Worm (Caenorhabditis elegans) whole organism, young adult: Measurements from ENCODE around the gene mau-8.

Experiments used
- B0019.2 ChIP-seq: fragments of 200-800 bp; sonication (Bioruptor generic); conservative IDR thresholded peaks from 2 replicates; pipeline ENCODE4 v1.3.6; 2022; ENCODE audit warnings: missing genetic modification reagents, missing genetic modification characterization, missing compliant biosample characterization
- B0035.1 ChIP-seq: sonication (generic microtip); optimal IDR thresholded peaks from 2 replicates; lab custom pipeline; 2016; ENCODE audit warnings: missing genetic modification characterization, mild to moderate bottlenecking, missing compliant biosample characterization, missing genotype, missing genetic modification reagents
- C06A6.2 ChIP-seq: fragments of 200-800 bp; sonication (Bioruptor generic); conservative IDR thresholded peaks from 2 replicates; pipeline ENCODE4 v1.3.6; 2022; ENCODE audit warnings: missing genetic modification characterization, missing compliant biosample characterization
- D2030.7 ChIP-seq: fragments of 200-800 bp; sonication (Bioruptor generic); IDR thresholded peaks from 2 replicates; pipeline ENCODE4 v1.3.6; 2022; ENCODE audit warnings: missing genetic modification reagents, missing genetic modification characterization, missing compliant biosample characterization
- F10E7.11 ChIP-seq: sonication (generic microtip); optimal IDR thresholded peaks from 2 replicates; lab custom pipeline; 2017; ENCODE audit warnings: mild to moderate bottlenecking, missing genetic modification characterization, moderate library complexity, missing compliant biosample characterization
- F23B12.7 ChIP-seq: sonication (generic microtip); optimal IDR thresholded peaks from 2 replicates; lab custom pipeline; 2017; ENCODE audit warnings: missing genetic modification characterization, mild to moderate bottlenecking, missing compliant biosample characterization, antibody characterized with exemption, moderate library complexity; ENCODE audit not compliant: insufficient read depth
- F33H1.4 ChIP-seq: fragments of 200-800 bp; sonication (Bioruptor generic); IDR thresholded peaks from 2 replicates; pipeline ENCODE4 v1.3.6; 2022; ENCODE audit warnings: missing genetic modification reagents, missing genetic modification characterization, missing compliant biosample characterization
- F37B4.10 ChIP-seq: fragments of 200-800 bp; sonication (Bioruptor generic); IDR thresholded peaks from 2 replicates; pipeline ENCODE4 v1.3.6; 2022; ENCODE audit warnings: missing genetic modification characterization, missing compliant biosample characterization
- F49E8.2 ChIP-seq: sonication (generic microtip); optimal IDR thresholded peaks from 3 replicates; lab custom pipeline; 2017; ENCODE audit warnings: missing genetic modification characterization, mild to moderate bottlenecking, missing compliant biosample characterization, antibody characterized with exemption, moderate library complexity; ENCODE audit not compliant: insufficient read depth
- F52B5.7 ChIP-seq: sonication (generic microtip); optimal IDR thresholded peaks from 2 replicates; lab custom pipeline; 2016; ENCODE audit warnings: mild to moderate bottlenecking, missing genetic modification characterization, missing compliant biosample characterization
- F57C9.4 ChIP-seq: sonication (generic microtip); optimal IDR thresholded peaks from 2 replicates; lab custom pipeline; 2017; ENCODE audit warnings: mild to moderate bottlenecking, missing genetic modification characterization, missing compliant biosample characterization
- T26A5.8 ChIP-seq: sonication (generic microtip); optimal IDR thresholded peaks from 2 replicates; lab custom pipeline; 2016; ENCODE audit warnings: missing genetic modification characterization, missing compliant biosample characterization
- Y53G8AR.9 ChIP-seq: fragments of 200-800 bp; sonication (Bioruptor generic); conservative IDR thresholded peaks from 2 replicates; pipeline ENCODE4 v1.3.6; 2022; ENCODE audit warnings: missing genetic modification reagents, missing genetic modification characterization, missing compliant biosample characterization
- Y79H2A.3 ChIP-seq: fragments of 200-800 bp; sonication (Bioruptor generic); conservative IDR thresholded peaks from 2 replicates; pipeline ENCODE4 v1.3.6; 2022; ENCODE audit warnings: missing genetic modification reagents, missing genetic modification characterization, missing compliant biosample characterization
- aptf-2 ChIP-seq: fragments of 200-800 bp; sonication (Bioruptor generic); conservative IDR thresholded peaks from 2 replicates; pipeline ENCODE4 v1.3.6; 2022; ENCODE audit warnings: missing genetic modification reagents, missing genetic modification characterization, missing compliant biosample characterization
- aptf-3 ChIP-seq: fragments of 200-800 bp; sonication (Bioruptor generic); IDR thresholded peaks from 2 replicates; pipeline ENCODE4 v1.3.6; 2022; ENCODE audit warnings: missing genetic modification characterization, missing compliant biosample characterization
- atf-7 ChIP-seq: sonication (generic microtip); optimal IDR thresholded peaks from 2 replicates; lab custom pipeline; 2017; ENCODE audit warnings: mild to moderate bottlenecking, missing genetic modification characterization, missing compliant biosample characterization
- attf-5 ChIP-seq: fragments of 200-800 bp; sonication (Bioruptor generic); optimal IDR thresholded peaks from 2 replicates; lab custom pipeline; 2018; ENCODE audit warnings: mild to moderate bottlenecking, missing genetic modification characterization, missing compliant biosample characterization
- ceh-100 ChIP-seq: fragments of 200-800 bp; sonication (Bioruptor generic); IDR thresholded peaks from 2 replicates; pipeline ENCODE4 v1.3.6; 2022; ENCODE audit warnings: missing genetic modification reagents, missing genetic modification characterization, missing compliant biosample characterization
- ceh-58 ChIP-seq: fragments of 200-800 bp; sonication (Bioruptor generic); IDR thresholded peaks from 2 replicates; pipeline ENCODE4 v1.3.6; 2022; ENCODE audit warnings: missing genetic modification characterization, missing compliant biosample characterization
- dpff-1 ChIP-seq: sonication (generic microtip); optimal IDR thresholded peaks from 2 replicates; lab custom pipeline; 2017; ENCODE audit warnings: mild to moderate bottlenecking, missing genetic modification characterization, missing compliant biosample characterization
- egrh-3 ChIP-seq: fragments of 200-800 bp; sonication (Bioruptor generic); IDR thresholded peaks from 2 replicates; pipeline ENCODE4 v1.3.6; 2022; ENCODE audit warnings: missing genetic modification reagents, missing genetic modification characterization, missing compliant biosample characterization
- gei-17 ChIP-seq: fragments of 200-800 bp; sonication (Bioruptor generic); optimal IDR thresholded peaks from 2 replicates; lab custom pipeline; 2018; ENCODE audit warnings: mild to moderate bottlenecking, missing genetic modification characterization, missing compliant biosample characterization
- him-1 ChIP-seq: sonication (generic microtip); optimal IDR thresholded peaks from 2 replicates; lab custom pipeline; 2016; ENCODE audit warnings: missing genotype, missing genetic modification reagents, missing genetic modification characterization, missing compliant biosample characterization
- hmg-1.2 ChIP-seq: fragments of 200-800 bp; sonication (Bioruptor generic); IDR thresholded peaks from 2 replicates; pipeline ENCODE4 v1.3.6; 2022; ENCODE audit warnings: missing genetic modification reagents, missing genetic modification characterization, missing compliant biosample characterization
- hrde-1 ChIP-seq: sonication (generic microtip); optimal IDR thresholded peaks from 2 replicates; lab custom pipeline; 2016; ENCODE audit warnings: missing genetic modification characterization, mild to moderate bottlenecking, missing compliant biosample characterization, moderate library complexity, missing genotype, missing genetic modification reagents, borderline replicate concordance
- hsf-1 ChIP-seq: fragments of 200-800 bp; sonication (Bioruptor generic); IDR thresholded peaks from 2 replicates; pipeline ENCODE4 v1.3.6; 2022; ENCODE audit warnings: missing genetic modification reagents, missing genetic modification characterization, missing compliant biosample characterization
- lsl-1 ChIP-seq: fragments of 200-800 bp; sonication (Bioruptor generic); optimal IDR thresholded peaks from 2 replicates; lab custom pipeline; 2018; ENCODE audit warnings: mild to moderate bottlenecking, missing genetic modification characterization, moderate library complexity, missing compliant biosample characterization
- madf-3 ChIP-seq: fragments of 200-800 bp; sonication (Bioruptor generic); IDR thresholded peaks from 2 replicates; pipeline ENCODE4 v1.3.6; 2022; ENCODE audit warnings: missing genetic modification reagents, missing genetic modification characterization, missing compliant biosample characterization
- mel-28 ChIP-seq: sonication (generic microtip); optimal IDR thresholded peaks from 2 replicates; lab custom pipeline; 2016; ENCODE audit warnings: borderline replicate concordance, mild to moderate bottlenecking, missing genetic modification characterization, missing compliant biosample characterization
- mes-4 ChIP-seq: sonication (generic microtip); optimal IDR thresholded peaks from 2 replicates; lab custom pipeline; 2016; ENCODE audit warnings: missing genotype, missing genetic modification characterization, missing compliant biosample characterization
- nfyb-1 ChIP-seq: fragments of 200-800 bp; sonication (Bioruptor generic); IDR thresholded peaks from 2 replicates; pipeline ENCODE4 v1.3.6; 2022; ENCODE audit warnings: missing genetic modification reagents, missing genetic modification characterization, missing compliant biosample characterization
- nhr-27 ChIP-seq: fragments of 200-800 bp; sonication (Bioruptor generic); optimal IDR thresholded peaks from 2 replicates; lab custom pipeline; 2018; ENCODE audit warnings: mild to moderate bottlenecking, missing genetic modification characterization, moderate library complexity, missing compliant biosample characterization
- nhr-90 ChIP-seq: sonication (generic microtip); optimal IDR thresholded peaks from 2 replicates; lab custom pipeline; 2016; ENCODE audit warnings: missing genotype, mild to moderate bottlenecking, missing genetic modification characterization, missing compliant biosample characterization
- rcor-1 ChIP-seq: fragments of 200-800 bp; sonication (Bioruptor generic); IDR thresholded peaks from 2 replicates; pipeline ENCODE4 v1.3.6; 2022; ENCODE audit warnings: missing genetic modification reagents, missing genetic modification characterization, missing compliant biosample characterization
- rec-8 ChIP-seq, 2 experiments: sonication (generic microtip); optimal IDR thresholded peaks; 2 replicates each; lab custom pipeline; 2016; ENCODE audit warnings: mild to moderate bottlenecking in 2 of 2, missing genetic modification characterization in 2 of 2, missing genetic modification reagents in 2 of 2, missing genotype in 2 of 2, missing biosample characterization in 1 of 2, missing compliant biosample characterization in 1 of 2, moderate library complexity in 1 of 2
- snpc-1.3 ChIP-seq: sonication (generic microtip); optimal IDR thresholded peaks from 2 replicates; lab custom pipeline; 2017; ENCODE audit warnings: missing genetic modification characterization, mild to moderate bottlenecking, missing compliant biosample characterization, antibody characterized with exemption, moderate library complexity, missing genotype, missing genetic modification reagents; ENCODE audit not compliant: insufficient read depth
- somi-1 ChIP-seq: fragments of 200-800 bp; sonication (Bioruptor generic); optimal IDR thresholded peaks from 2 replicates; lab custom pipeline; 2018; ENCODE audit warnings: mild to moderate bottlenecking, missing genetic modification characterization, missing compliant biosample characterization
- tbp1 ChIP-seq: fragments of 200-800 bp; sonication (Bioruptor generic); optimal IDR thresholded peaks from 2 replicates; lab custom pipeline; 2018; ENCODE audit warnings: mild to moderate bottlenecking, missing genetic modification characterization, missing compliant biosample characterization
- tlf-1 ChIP-seq: fragments of 200-800 bp; sonication (Bioruptor generic); optimal IDR thresholded peaks from 2 replicates; lab custom pipeline; 2018; ENCODE audit warnings: mild to moderate bottlenecking, missing genetic modification characterization, missing compliant biosample characterization
- unc-130 ChIP-seq: sonication (generic microtip); optimal IDR thresholded peaks from 2 replicates; lab custom pipeline; 2016; ENCODE audit warnings: missing genetic modification reagents, missing genetic modification characterization, missing compliant biosample characterization
- xnd-1 ChIP-seq: sonication (generic microtip); optimal IDR thresholded peaks from 2 replicates; lab custom pipeline; 2016; ENCODE audit warnings: missing genotype, missing genetic modification reagents, missing genetic modification characterization, missing compliant biosample characterization
- zfh-2 ChIP-seq: fragments of 200-800 bp; sonication (Bioruptor generic); conservative IDR thresholded peaks from 2 replicates; pipeline ENCODE4 v1.3.6; 2022; ENCODE audit warnings: missing genetic modification reagents, missing genetic modification characterization, missing compliant biosample characterization
- zim-3 ChIP-seq: sonication (generic microtip); optimal IDR thresholded peaks from 2 replicates; lab custom pipeline; 2017; ENCODE audit warnings: mild to moderate bottlenecking, missing genetic modification characterization, moderate library complexity, missing compliant biosample characterization
- ztf-28 ChIP-seq: fragments of 200-800 bp; sonication (Bioruptor generic); IDR thresholded peaks from 2 replicates; pipeline ENCODE4 v1.3.6; 2022; ENCODE audit warnings: missing genetic modification reagents, missing genetic modification characterization, missing compliant biosample characterization

Gene mau-8

ce11 chrIV:13353143-13353773 lies 24.6 kb upstream of the mau-8 start, which contains the start of the genes rec-8 and mex-5 (continued):
- TF ChIP-seq hsf-1 (GFP tag; lab: Robert Waterston, UW) = peak; percentile 96
- TF ChIP-seq F49E8.2 (tag; lab: Kevin White, UChicago) = peak; percentile 95
- TF ChIP-seq F57C9.4 = no peak
- TF ChIP-seq aptf-2 (GFP tag; lab: Robert Waterston, UW) = no peak
- no peak for TF ChIP-seq B0035.1 (tag; lab: Kevin White, UChicago)
- TF ChIP-seq Y53G8AR.9 = 0 out of 2 replicates have a peak, but pooled peaks have one; percentile 38
- TF ChIP-seq mes-4 (tag; lab: Kevin White, UChicago) = no peak
- TF ChIP-seq lsl-1 (GFP tag; lab: Kevin White, UChicago) = peak; percentile 97
- no peak for TF ChIP-seq ceh-100 (GFP tag; lab: Robert Waterston, UW)
- TF ChIP-seq rec-8 (tag; optimal IDR thresholded peaks at IDR 0.05; lab: Kevin White, UChicago) = no peak
- peak; percentile 53 for TF ChIP-seq tbp1 (GFP tag; lab: Kevin White, UChicago)
- TF ChIP-seq B0019.2 = peak; percentile 84

- TF ChIP-seq nhr-90 (tag; lab: Kevin White, UChicago) = no peak
- TF ChIP-seq somi-1 = no peak
- no peak for TF ChIP-seq zim-3
- no peak for TF ChIP-seq madf-3 (GFP tag; lab: Robert Waterston, UW)
- TF ChIP-seq tlf-1 (GFP tag; lab: Kevin White, UChicago) = no peak
- no peak for TF ChIP-seq snpc-1.3
- no peak for TF ChIP-seq D2030.7 (GFP tag; lab: Robert Waterston, UW)
- no peak for TF ChIP-seq F37B4.10 (GFP tag; lab: Robert Waterston, UW)
- no peak for TF ChIP-seq unc-130 (GFP tag; lab: Kevin White, UChicago)
- no peak for TF ChIP-seq T26A5.8 (tag; lab: Kevin White, UChicago)
- no peak for TF ChIP-seq ztf-28
- no peak for TF ChIP-seq F52B5.7 (tag; lab: Kevin White, UChicago)
- no peak for TF ChIP-seq F10E7.11 (tag; lab: Kevin White, UChicago)
- no peak for TF ChIP-seq atf-7 (tag; lab: Kevin White, UChicago)
- TF ChIP-seq C06A6.2 (GFP tag; lab: Robert Waterston, UW) = no peak
- TF ChIP-seq zfh-2 (GFP tag; lab: Robert Waterston, UW) = no peak
- TF ChIP-seq xnd-1 (tag; lab: Kevin White, UChicago) = no peak
- no peak for TF ChIP-seq F23B12.7 (tag; lab: Kevin White, UChicago)
- no peak for TF ChIP-seq mel-28 (tag; lab: Kevin White, UChicago)
- no peak for TF ChIP-seq nhr-27 (tag; lab: Kevin White, UChicago)
Measured at ce11 chrIV:13354044-13354443, 23.8 kb upstream of the mau-8 start.

ce11 chrIV:13356005-13356404 lies 21.8 kb upstream of the mau-8 start:
- TF ChIP-seq attf-5 (GFP tag; lab: Kevin White, UChicago) = no peak
- TF ChIP-seq lsl-1 (GFP tag; lab: Kevin White, UChicago) = peak; percentile 4
- no peak for TF ChIP-seq gei-17 (GFP tag; lab: Kevin White, UChicago)
- no peak for TF ChIP-seq dpff-1 (tag; lab: Kevin White, UChicago)
- no peak for TF ChIP-seq aptf-3 (GFP tag; lab: Robert Waterston, UW)
- peak; percentile 20 for TF ChIP-seq hrde-1
- TF ChIP-seq F33H1.4 (GFP tag; lab: Robert Waterston, UW) = 0 out of 2 replicates have a peak, but pooled peaks have one; percentile 8
- peak; percentile 24; the same call in 1 of the 2 replicates for TF ChIP-seq rcor-1 (GFP tag; lab: Robert Waterston, UW)
- 0 out of 2 replicates have a peak, but pooled peaks have one; percentile 30 for TF ChIP-seq ceh-58 (GFP tag; lab: Robert Waterston, UW)
- no peak for TF ChIP-seq B0019.2
- 0 out of 2 replicates have a peak, but pooled peaks have one; percentile 13 for TF ChIP-seq hmg-1.2 (GFP tag; lab: Robert Waterston, UW)
- no peak for TF ChIP-seq egrh-3 (GFP tag; lab: Robert Waterston, UW)
- TF ChIP-seq B0035.1 (tag; lab: Kevin White, UChicago) = no peak
- TF ChIP-seq zim-3 = no peak
- no peak for TF ChIP-seq Y79H2A.3 (GFP tag; lab: Robert Waterston, UW)
- TF ChIP-seq F57C9.4 = no peak
- no peak for TF ChIP-seq nfyb-1 (GFP tag; lab: Robert Waterston, UW)
- peak; percentile 58 for TF ChIP-seq him-1 (tag; lab: Kevin White, UChicago)
